Worm (Caenorhabditis elegans) whole organism, young adult: Measurements from ENCODE around the gene C27D8.2.

Experiments used
- B0019.2 ChIP-seq: fragments of 200-800 bp; sonication (Bioruptor generic); conservative IDR thresholded peaks from 2 replicates; pipeline ENCODE4 v1.3.6; 2022; ENCODE audit warnings: missing genetic modification reagents, missing genetic modification characterization, missing compliant biosample characterization
- D2030.7 ChIP-seq: fragments of 200-800 bp; sonication (Bioruptor generic); IDR thresholded peaks from 2 replicates; pipeline ENCODE4 v1.3.6; 2022; ENCODE audit warnings: missing genetic modification reagents, missing genetic modification characterization, missing compliant biosample characterization
- F37B4.10 ChIP-seq: fragments of 200-800 bp; sonication (Bioruptor generic); IDR thresholded peaks from 2 replicates; pipeline ENCODE4 v1.3.6; 2022; ENCODE audit warnings: missing genetic modification characterization, missing compliant biosample characterization
- F55B11.4 ChIP-seq: sonication (generic microtip); optimal IDR thresholded peaks from 2 replicates; lab custom pipeline; 2016; ENCODE audit warnings: missing compliant biosample characterization, missing genetic modification characterization, borderline replicate concordance; ENCODE audit not compliant: insufficient read depth
- K11D2.4 ChIP-seq: fragments of 200-800 bp; sonication (Bioruptor generic); IDR thresholded peaks from 2 replicates; pipeline ENCODE4 v1.3.6; 2022; ENCODE audit warnings: missing genetic modification reagents, missing genetic modification characterization, missing compliant biosample characterization
- K12H6.12 ChIP-seq: fragments of 200-800 bp; sonication (Bioruptor generic); optimal IDR thresholded peaks from 2 replicates; lab custom pipeline; 2018; ENCODE audit warnings: mild to moderate bottlenecking, missing genetic modification characterization, missing compliant biosample characterization
- Y53F4B.3 ChIP-seq: fragments of 200-800 bp; sonication (Bioruptor generic); IDR thresholded peaks from 2 replicates; pipeline ENCODE4 v1.3.6; 2022; ENCODE audit warnings: missing genetic modification reagents, missing genetic modification characterization, missing compliant biosample characterization
- Y56A3A.18 ChIP-seq: fragments of 200-800 bp; sonication (Bioruptor generic); IDR thresholded peaks from 2 replicates; pipeline ENCODE4 v1.3.6; 2022; ENCODE audit warnings: missing genetic modification reagents, missing genetic modification characterization, missing compliant biosample characterization
- Y67H2A.10 ChIP-seq: fragments of 200-800 bp; sonication (Bioruptor generic); conservative IDR thresholded peaks from 2 replicates; pipeline ENCODE4 v1.3.6; 2022; ENCODE audit warnings: missing genetic modification reagents, missing genetic modification characterization, missing compliant biosample characterization
- ZK185.1 ChIP-seq: sonication (generic microtip); optimal IDR thresholded peaks from 2 replicates; lab custom pipeline; 2016; ENCODE audit warnings: mild to moderate bottlenecking, missing genetic modification characterization, missing compliant biosample characterization; ENCODE audit not compliant: poor library complexity, severe bottlenecking
- aptf-2 ChIP-seq: fragments of 200-800 bp; sonication (Bioruptor generic); conservative IDR thresholded peaks from 2 replicates; pipeline ENCODE4 v1.3.6; 2022; ENCODE audit warnings: missing genetic modification reagents, missing genetic modification characterization, missing compliant biosample characterization
- athp-1 ChIP-seq: sonication (generic microtip); optimal IDR thresholded peaks from 2 replicates; lab custom pipeline; 2017; ENCODE audit warnings: mild to moderate bottlenecking, missing genetic modification characterization, missing compliant biosample characterization
- attf-5 ChIP-seq: fragments of 200-800 bp; sonication (Bioruptor generic); optimal IDR thresholded peaks from 2 replicates; lab custom pipeline; 2018; ENCODE audit warnings: mild to moderate bottlenecking, missing genetic modification characterization, missing compliant biosample characterization
- bed-2 ChIP-seq: fragments of 200-800 bp; sonication (Bioruptor generic); IDR thresholded peaks from 2 replicates; pipeline ENCODE4 v1.3.6; 2022; ENCODE audit warnings: missing genetic modification reagents, missing genetic modification characterization, missing compliant biosample characterization
- cebp-1 ChIP-seq, 2 experiments: fragments of 200-800 bp in 1 of 2; sonication (Bioruptor generic) in 1 of 2; sonication (generic microtip) in 1 of 2; IDR thresholded peaks in 1 of 2; optimal IDR thresholded peaks in 1 of 2; 2 replicates each; pipeline versions ENCODE4 v1.3.6 to Lab custom; 2017 to 2022; ENCODE audit warnings: missing compliant biosample characterization in 2 of 2, missing genetic modification characterization in 2 of 2, mild to moderate bottlenecking in 1 of 2, missing genetic modification reagents in 1 of 2, moderate library complexity in 1 of 2
- ceh-79 ChIP-seq: sonication (generic microtip); optimal IDR thresholded peaks from 2 replicates; lab custom pipeline; 2017; ENCODE audit warnings: mild to moderate bottlenecking, missing genetic modification characterization, missing compliant biosample characterization
- ceh-91 ChIP-seq: fragments of 200-800 bp; sonication (Bioruptor generic); IDR thresholded peaks from 2 replicates; pipeline ENCODE4 v1.3.6; 2022; ENCODE audit warnings: missing genetic modification reagents, missing genetic modification characterization, missing compliant biosample characterization
- die-1 ChIP-seq: sonication (generic microtip); optimal IDR thresholded peaks from 2 replicates; lab custom pipeline; 2016; ENCODE audit warnings: missing genotype, mild to moderate bottlenecking, missing genetic modification characterization, missing compliant biosample characterization
- efl-1 ChIP-seq: fragments of 150-350 bp; optimal IDR thresholded peaks from 2 replicates; lab custom pipeline; 2014; ENCODE audit warnings: missing biosample characterization, missing genetic modification reagents, missing genetic modification characterization
- egrh-3 ChIP-seq: fragments of 200-800 bp; sonication (Bioruptor generic); IDR thresholded peaks from 2 replicates; pipeline ENCODE4 v1.3.6; 2022; ENCODE audit warnings: missing genetic modification reagents, missing genetic modification characterization, missing compliant biosample characterization
- ekl-4 ChIP-seq: fragments of 200-800 bp; sonication (Bioruptor generic); IDR thresholded peaks from 2 replicates; pipeline ENCODE4 v1.3.6; 2022; ENCODE audit warnings: missing genetic modification reagents, missing genetic modification characterization, missing compliant biosample characterization
- hlh-26 ChIP-seq: fragments of 200-800 bp; sonication (Bioruptor generic); conservative IDR thresholded peaks from 2 replicates; pipeline ENCODE4 v1.3.6; 2022; ENCODE audit warnings: missing genetic modification reagents, missing genetic modification characterization, missing compliant biosample characterization
- hmg-1.2 ChIP-seq: fragments of 200-800 bp; sonication (Bioruptor generic); IDR thresholded peaks from 2 replicates; pipeline ENCODE4 v1.3.6; 2022; ENCODE audit warnings: missing genetic modification reagents, missing genetic modification characterization, missing compliant biosample characterization
- lin-40 ChIP-seq: sonication (generic microtip); optimal IDR thresholded peaks from 2 replicates; lab custom pipeline; 2016; ENCODE audit warnings: missing genetic modification characterization, mild to moderate bottlenecking, missing compliant biosample characterization, missing genotype, missing genetic modification reagents
- lin-54 ChIP-seq: fragments of 200-800 bp; sonication (Bioruptor generic); optimal IDR thresholded peaks from 2 replicates; lab custom pipeline; 2018; ENCODE audit warnings: mild to moderate bottlenecking, missing genetic modification characterization, missing compliant biosample characterization
- lir-1 ChIP-seq: fragments of 200-800 bp; sonication (Bioruptor generic); conservative IDR thresholded peaks from 2 replicates; pipeline ENCODE4 v1.3.6; 2022; ENCODE audit warnings: missing genetic modification reagents, missing genetic modification characterization, missing compliant biosample characterization
- lsl-1 ChIP-seq: fragments of 200-800 bp; sonication (Bioruptor generic); optimal IDR thresholded peaks from 2 replicates; lab custom pipeline; 2018; ENCODE audit warnings: mild to moderate bottlenecking, missing genetic modification characterization, moderate library complexity, missing compliant biosample characterization
- lsy-27 ChIP-seq: sonication (generic microtip); optimal IDR thresholded peaks from 2 replicates; lab custom pipeline; 2017; ENCODE audit warnings: missing genetic modification characterization, mild to moderate bottlenecking, missing compliant biosample characterization, antibody characterized with exemption, missing genotype, borderline replicate concordance; ENCODE audit not compliant: insufficient read depth
- madf-3 ChIP-seq: fragments of 200-800 bp; sonication (Bioruptor generic); IDR thresholded peaks from 2 replicates; pipeline ENCODE4 v1.3.6; 2022; ENCODE audit warnings: missing genetic modification reagents, missing genetic modification characterization, missing compliant biosample characterization
- madf-6 ChIP-seq: fragments of 200-800 bp; sonication (Bioruptor generic); IDR thresholded peaks from 2 replicates; pipeline ENCODE4 v1.3.6; 2022; ENCODE audit warnings: missing genetic modification reagents, missing genetic modification characterization, missing compliant biosample characterization
- nfya-1 ChIP-seq: sonication (generic microtip); optimal IDR thresholded peaks from 2 replicates; lab custom pipeline; 2017; ENCODE audit warnings: antibody characterized with exemption, missing compliant biosample characterization, missing genetic modification characterization, borderline replicate concordance; ENCODE audit not compliant: insufficient read depth
- nfya-2 ChIP-seq: fragments of 200-800 bp; sonication (Bioruptor generic); IDR thresholded peaks from 2 replicates; pipeline ENCODE4 v1.3.6; 2022; ENCODE audit warnings: missing genetic modification reagents, missing genetic modification characterization, missing compliant biosample characterization
- nhr-80 ChIP-seq: sonication (generic microtip); optimal IDR thresholded peaks from 2 replicates; lab custom pipeline; 2016; ENCODE audit warnings: missing genetic modification characterization, missing compliant biosample characterization
- pbrm-1 ChIP-seq: fragments of 200-800 bp; sonication (Bioruptor generic); IDR thresholded peaks from 2 replicates; pipeline ENCODE4 v1.3.6; 2022; ENCODE audit warnings: missing genetic modification reagents, missing genetic modification characterization, missing compliant biosample characterization
- rcor-1 ChIP-seq: fragments of 200-800 bp; sonication (Bioruptor generic); IDR thresholded peaks from 2 replicates; pipeline ENCODE4 v1.3.6; 2022; ENCODE audit warnings: missing genetic modification reagents, missing genetic modification characterization, missing compliant biosample characterization
- snpc-3.4 ChIP-seq: sonication (generic microtip); optimal IDR thresholded peaks from 2 replicates; lab custom pipeline; 2017; ENCODE audit warnings: missing genetic modification characterization, mild to moderate bottlenecking, missing compliant biosample characterization, antibody characterized with exemption, moderate library complexity, missing genotype, missing genetic modification reagents
- somi-1 ChIP-seq: fragments of 200-800 bp; sonication (Bioruptor generic); optimal IDR thresholded peaks from 2 replicates; lab custom pipeline; 2018; ENCODE audit warnings: mild to moderate bottlenecking, missing genetic modification characterization, missing compliant biosample characterization
- tbp1 ChIP-seq: fragments of 200-800 bp; sonication (Bioruptor generic); optimal IDR thresholded peaks from 2 replicates; lab custom pipeline; 2018; ENCODE audit warnings: mild to moderate bottlenecking, missing genetic modification characterization, missing compliant biosample characterization
- unc-62 ChIP-seq: fragments of 150-350 bp; optimal IDR thresholded peaks from 2 replicates; lab custom pipeline; 2014; ENCODE audit warnings: missing biosample characterization, missing genetic modification reagents, missing genetic modification characterization
- ztf-22 ChIP-seq: fragments of 200-800 bp; sonication (Bioruptor generic); optimal IDR thresholded peaks from 2 replicates; lab custom pipeline; 2018; ENCODE audit warnings: mild to moderate bottlenecking, missing genetic modification characterization, moderate library complexity, missing compliant biosample characterization
- ztf-26 ChIP-seq: sonication (generic microtip); optimal IDR thresholded peaks from 2 replicates; lab custom pipeline; 2017; ENCODE audit warnings: missing genetic modification characterization, missing compliant biosample characterization
- ztf-28 ChIP-seq: fragments of 200-800 bp; sonication (Bioruptor generic); IDR thresholded peaks from 2 replicates; pipeline ENCODE4 v1.3.6; 2022; ENCODE audit warnings: missing genetic modification reagents, missing genetic modification characterization, missing compliant biosample characterization

Gene C27D8.2

DNA sequence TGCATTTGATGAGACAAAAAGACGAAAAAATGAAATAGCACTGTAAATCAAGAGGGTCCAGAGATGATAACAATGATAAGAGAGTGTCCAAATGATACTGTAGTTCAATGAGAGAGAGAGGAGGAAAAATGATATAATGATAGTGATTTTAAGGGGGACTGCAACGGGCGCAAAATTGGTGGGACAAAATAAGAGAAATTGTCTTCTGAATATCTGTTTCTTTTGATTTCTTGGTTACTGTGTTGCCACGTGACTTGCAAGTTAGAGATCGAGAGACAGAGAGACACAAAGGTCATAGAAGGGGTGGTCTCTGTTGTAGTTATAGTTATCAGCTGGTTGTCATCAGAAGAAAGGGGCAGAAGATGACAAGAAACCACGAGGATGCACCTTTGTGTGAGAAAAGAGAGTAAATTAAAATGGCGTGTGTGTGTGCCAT, 4.9 kb downstream of the C27D8.2 start:
- TF ChIP-seq cebp-1 (GFP tag; IDR thresholded peaks at IDR 0.05; lab: Robert Waterston, UW) (no peak), cebp-1 (tag; optimal IDR thresholded peaks at IDR 0.05; lab: Kevin White, UChicago) (peak; percentile 53), aptf-2 (GFP tag; lab: Robert Waterston, UW) (no peak), egrh-3 (GFP tag; lab: Robert Waterston, UW) (no peak), Y56A3A.18 (GFP tag; lab: Robert Waterston, UW) (no peak), lir-1 (GFP tag; lab: Robert Waterston, UW) (no peak), D2030.7 (GFP tag; lab: Robert Waterston, UW) (no peak), lin-40 (tag; lab: Kevin White, UChicago) (peak; percentile 59), F37B4.10 (GFP tag; lab: Robert Waterston, UW) (no peak), tbp1 (GFP tag; lab: Kevin White, UChicago) (no peak), Y53F4B.3 (no peak), nhr-80 (tag; lab: Kevin White, UChicago) (peak; percentile 75), ztf-22 (GFP tag; lab: Kevin White, UChicago) (peak; percentile 61), hmg-1.2 (peak; percentile 82), ekl-4 (GFP tag; lab: Robert Waterston, UW) (no peak), attf-5 (GFP tag; lab: Kevin White, UChicago) (peak; percentile 18), nfya-2 (GFP tag; lab: Robert Waterston, UW) (no peak), somi-1 (GFP tag; lab: Kevin White, UChicago) (peak; percentile 34), ztf-26 (peak; percentile 76), B0019.2 (GFP tag; lab: Robert Waterston, UW) (no peak)

DNA sequence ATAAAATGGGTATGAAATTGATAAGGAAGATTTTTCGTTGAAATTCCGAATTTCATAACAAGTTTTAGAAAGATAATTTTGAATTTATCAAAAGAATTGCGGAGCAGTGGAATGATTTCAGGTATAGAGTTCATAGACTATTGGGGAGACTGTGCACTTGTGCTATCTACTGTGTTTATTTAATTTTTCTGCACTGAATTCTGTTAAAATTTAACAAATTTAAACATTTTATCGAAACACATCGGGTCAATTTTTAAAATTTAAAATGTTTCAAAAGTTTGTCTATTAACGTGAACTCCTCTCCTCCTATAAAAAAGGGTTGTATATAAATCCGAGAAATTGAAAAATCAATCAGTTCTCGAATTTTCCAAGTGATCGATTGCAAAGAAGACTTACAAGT, 6.5 kb downstream of the C27D8.2 start, which contains the start of gene C27D8.1:
C27D8.1 (plus strand) TSS at position 301 of the 400 bp plus-strand sequence.
- TF ChIP-seq cebp-1 (GFP tag; IDR thresholded peaks at IDR 0.05; lab: Robert Waterston, UW) (no peak), cebp-1 (tag; optimal IDR thresholded peaks at IDR 0.05; lab: Kevin White, UChicago) (no peak), F55B11.4 (tag; lab: Kevin White, UChicago) (no peak), nfya-1 (no peak), lin-54 (GFP tag; lab: Kevin White, UChicago) (no peak), die-1 (tag; lab: Kevin White, UChicago) (no peak), lsl-1 (GFP tag; lab: Kevin White, UChicago) (no peak), ceh-91 (GFP tag; lab: Robert Waterston, UW) (no peak), tbp1 (GFP tag; lab: Kevin White, UChicago) (no peak), ceh-79 (tag; lab: Kevin White, UChicago) (no peak), rcor-1 (GFP tag; lab: Robert Waterston, UW) (no peak), snpc-3.4 (tag; lab: Kevin White, UChicago) (no peak), hmg-1.2 (no peak)

DNA sequence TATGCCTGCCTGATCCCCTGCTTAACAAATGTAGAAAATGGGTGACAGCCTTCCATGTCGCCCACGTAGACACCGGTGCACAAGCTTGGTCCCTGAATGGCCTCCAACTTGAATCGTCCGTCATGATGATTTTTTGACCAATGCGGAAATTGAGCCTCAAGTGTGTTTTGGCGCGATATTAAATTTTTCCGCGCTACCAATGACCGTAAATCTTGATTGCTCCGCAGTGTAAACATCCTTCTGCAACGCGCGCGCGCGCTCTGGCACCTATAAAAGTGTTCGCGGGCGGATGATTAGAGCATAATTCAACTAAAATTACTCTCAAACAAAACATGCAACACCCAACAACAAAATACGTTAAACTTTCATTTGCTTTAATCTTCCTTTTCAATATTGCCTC, 8.6 kb downstream of the C27D8.2 start, which contains the start of gene idpp-7:
idpp-7 (plus strand) TSS at position 301 of the 400 bp plus-strand sequence.
- peak; percentile 59 for TF ChIP-seq madf-6 (GFP tag; lab: Robert Waterston, UW)
- TF ChIP-seq madf-3 (GFP tag; lab: Robert Waterston, UW): no peak
- TF ChIP-seq ztf-26: no peak
- TF ChIP-seq K12H6.12 (tag; lab: Kevin White, UChicago): no peak
- TF ChIP-seq ekl-4 (GFP tag; lab: Robert Waterston, UW): no peak
- peak; percentile 7 for TF ChIP-seq efl-1 (GFP tag; lab: Kevin White, UChicago)

DNA sequence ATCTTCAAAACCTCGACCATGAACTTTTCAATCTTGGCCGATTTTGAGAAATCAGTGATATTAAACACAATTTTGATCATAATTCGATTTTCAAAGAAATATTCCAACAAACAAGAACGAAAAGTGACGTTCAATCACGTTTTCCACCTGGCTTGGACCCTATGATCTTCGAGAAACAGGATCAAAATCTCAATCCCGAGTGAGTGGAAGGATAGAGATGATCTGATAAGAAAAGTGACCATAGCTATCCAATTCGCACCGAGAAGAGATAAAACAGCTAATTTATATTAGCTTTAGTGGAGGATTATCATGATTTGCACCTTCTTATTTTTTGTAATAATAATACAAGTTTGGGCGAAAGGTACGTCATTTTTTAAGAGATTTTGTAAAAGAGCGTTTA, 10.1 kb downstream of the C27D8.2 start, which contains the start of gene T23F6.2:
T23F6.2 (plus strand) TSS at position 251 of the 400 bp plus-strand sequence.
- TF ChIP-seq lsy-27 (tag; lab: Kevin White, UChicago) (no peak), Y56A3A.18 (GFP tag; lab: Robert Waterston, UW) (no peak), K11D2.4 (GFP tag; lab: Robert Waterston, UW) (no peak), unc-62 (no peak), athp-1 (tag; lab: Kevin White, UChicago) (no peak), snpc-3.4 (tag; lab: Kevin White, UChicago) (no peak), Y67H2A.10 (GFP tag; lab: Robert Waterston, UW) (no peak), D2030.7 (GFP tag; lab: Robert Waterston, UW) (no peak), Y53F4B.3 (no peak), hlh-26 (GFP tag; lab: Robert Waterston, UW) (no peak), bed-2 (GFP tag; lab: Robert Waterston, UW) (no peak), pbrm-1 (GFP tag; lab: Robert Waterston, UW) (no peak), ZK185.1 (no peak), ztf-28 (GFP tag; lab: Robert Waterston, UW) (no peak), attf-5 (GFP tag; lab: Kevin White, UChicago) (no peak)
